Worm (Caenorhabditis elegans) whole organism, young adult: ENCODE data around the gene stdh-1.

Experiments used
- B0035.1 ChIP-seq: sonication (generic microtip); optimal IDR thresholded peaks from 2 replicates; lab custom pipeline; 2016; ENCODE audit warnings: missing genetic modification characterization, mild to moderate bottlenecking, missing compliant biosample characterization, missing genotype, missing genetic modification reagents
- B0261.1 ChIP-seq: sonication (generic microtip); optimal IDR thresholded peaks from 2 replicates; lab custom pipeline; 2016; ENCODE audit warnings: mild to moderate bottlenecking, missing genetic modification characterization, moderate library complexity, missing compliant biosample characterization
- F10E7.11 ChIP-seq: sonication (generic microtip); optimal IDR thresholded peaks from 2 replicates; lab custom pipeline; 2017; ENCODE audit warnings: mild to moderate bottlenecking, missing genetic modification characterization, moderate library complexity, missing compliant biosample characterization
- F33H1.4 ChIP-seq: fragments of 200-800 bp; sonication (Bioruptor generic); IDR thresholded peaks from 2 replicates; pipeline ENCODE4 v1.3.6; 2022; ENCODE audit warnings: missing genetic modification reagents, missing genetic modification characterization, missing compliant biosample characterization
- F39B2.1 ChIP-seq: fragments of 200-800 bp; sonication (Bioruptor generic); IDR thresholded peaks from 2 replicates; pipeline ENCODE4 v1.3.6; 2022; ENCODE audit warnings: missing genetic modification reagents, missing genetic modification characterization, missing compliant biosample characterization
- F57C9.4 ChIP-seq: sonication (generic microtip); optimal IDR thresholded peaks from 2 replicates; lab custom pipeline; 2017; ENCODE audit warnings: mild to moderate bottlenecking, missing genetic modification characterization, missing compliant biosample characterization
- K11D2.4 ChIP-seq: fragments of 200-800 bp; sonication (Bioruptor generic); IDR thresholded peaks from 2 replicates; pipeline ENCODE4 v1.3.6; 2022; ENCODE audit warnings: missing genetic modification reagents, missing genetic modification characterization, missing compliant biosample characterization
- K12H6.12 ChIP-seq: fragments of 200-800 bp; sonication (Bioruptor generic); optimal IDR thresholded peaks from 2 replicates; lab custom pipeline; 2018; ENCODE audit warnings: mild to moderate bottlenecking, missing genetic modification characterization, missing compliant biosample characterization
- T07F8.4 ChIP-seq: sonication (generic microtip); optimal IDR thresholded peaks from 2 replicates; lab custom pipeline; 2016; ENCODE audit warnings: mild to moderate bottlenecking, missing genetic modification characterization, moderate library complexity, missing compliant biosample characterization
- Y53F4B.3 ChIP-seq: fragments of 200-800 bp; sonication (Bioruptor generic); IDR thresholded peaks from 2 replicates; pipeline ENCODE4 v1.3.6; 2022; ENCODE audit warnings: missing genetic modification reagents, missing genetic modification characterization, missing compliant biosample characterization
- Y67H2A.10 ChIP-seq: fragments of 200-800 bp; sonication (Bioruptor generic); conservative IDR thresholded peaks from 2 replicates; pipeline ENCODE4 v1.3.6; 2022; ENCODE audit warnings: missing genetic modification reagents, missing genetic modification characterization, missing compliant biosample characterization
- Y79H2A.3 ChIP-seq: fragments of 200-800 bp; sonication (Bioruptor generic); conservative IDR thresholded peaks from 2 replicates; pipeline ENCODE4 v1.3.6; 2022; ENCODE audit warnings: missing genetic modification reagents, missing genetic modification characterization, missing compliant biosample characterization
- ama-1 ChIP-seq, 3 experiments: fragments of 150-350 bp in 1 of 3; sonication (generic microtip) in 2 of 3; optimal IDR thresholded peaks; 2 replicates each; lab custom pipeline; 2014 to 2018; ENCODE audit warnings: missing biosample characterization in 2 of 3, missing genetic modification characterization in 2 of 3, missing genetic modification reagents in 2 of 3
- aptf-3 ChIP-seq: fragments of 200-800 bp; sonication (Bioruptor generic); IDR thresholded peaks from 2 replicates; pipeline ENCODE4 v1.3.6; 2022; ENCODE audit warnings: missing genetic modification characterization, missing compliant biosample characterization
- cebp-1 ChIP-seq, 2 experiments: fragments of 200-800 bp in 1 of 2; sonication (Bioruptor generic) in 1 of 2; sonication (generic microtip) in 1 of 2; IDR thresholded peaks in 1 of 2; optimal IDR thresholded peaks in 1 of 2; 2 replicates each; pipeline versions ENCODE4 v1.3.6 to Lab custom; 2017 to 2022; ENCODE audit warnings: missing compliant biosample characterization in 2 of 2, missing genetic modification characterization in 2 of 2, mild to moderate bottlenecking in 1 of 2, missing genetic modification reagents in 1 of 2, moderate library complexity in 1 of 2
- ceh-27 ChIP-seq: fragments of 200-800 bp; sonication (Bioruptor generic); optimal IDR thresholded peaks from 2 replicates; lab custom pipeline; 2018; ENCODE audit warnings: mild to moderate bottlenecking, missing genetic modification characterization, moderate library complexity, missing compliant biosample characterization
- ceh-58 ChIP-seq: fragments of 200-800 bp; sonication (Bioruptor generic); IDR thresholded peaks from 2 replicates; pipeline ENCODE4 v1.3.6; 2022; ENCODE audit warnings: missing genetic modification characterization, missing compliant biosample characterization
- ceh-91 ChIP-seq: fragments of 200-800 bp; sonication (Bioruptor generic); IDR thresholded peaks from 2 replicates; pipeline ENCODE4 v1.3.6; 2022; ENCODE audit warnings: missing genetic modification reagents, missing genetic modification characterization, missing compliant biosample characterization
- chd-7 ChIP-seq: sonication (generic microtip); optimal IDR thresholded peaks from 2 replicates; lab custom pipeline; 2016; ENCODE audit warnings: mild to moderate bottlenecking, missing genetic modification characterization, moderate library complexity, missing compliant biosample characterization
- dpff-1 ChIP-seq: sonication (generic microtip); optimal IDR thresholded peaks from 2 replicates; lab custom pipeline; 2017; ENCODE audit warnings: mild to moderate bottlenecking, missing genetic modification characterization, missing compliant biosample characterization
- egl-44 ChIP-seq: fragments of 200-800 bp; sonication (Bioruptor generic); IDR thresholded peaks from 2 replicates; pipeline ENCODE4 v1.3.6; 2022; ENCODE audit warnings: missing genetic modification reagents, missing genetic modification characterization, missing compliant biosample characterization
- ets-4 ChIP-seq: fragments of 200-800 bp; sonication (Bioruptor generic); optimal IDR thresholded peaks from 2 replicates; lab custom pipeline; 2018; ENCODE audit warnings: mild to moderate bottlenecking, missing genetic modification characterization, missing compliant biosample characterization
- hrde-1 ChIP-seq: sonication (generic microtip); optimal IDR thresholded peaks from 2 replicates; lab custom pipeline; 2016; ENCODE audit warnings: missing genetic modification characterization, mild to moderate bottlenecking, missing compliant biosample characterization, moderate library complexity, missing genotype, missing genetic modification reagents, borderline replicate concordance
- let-526 ChIP-seq: fragments of 200-800 bp; sonication (Bioruptor generic); IDR thresholded peaks from 2 replicates; pipeline ENCODE4 v1.3.6; 2022; ENCODE audit warnings: missing genetic modification reagents, missing genetic modification characterization, missing compliant biosample characterization
- let-607 ChIP-seq, 2 experiments: fragments of 200-800 bp in 1 of 2; sonication (Bioruptor generic) in 1 of 2; sonication (generic microtip) in 1 of 2; optimal IDR thresholded peaks; 2 replicates each; lab custom pipeline; 2016 to 2018; ENCODE audit warnings: mild to moderate bottlenecking in 2 of 2, missing compliant biosample characterization in 2 of 2, missing genetic modification characterization in 2 of 2, moderate library complexity in 2 of 2, missing genotype in 1 of 2
- madf-10 ChIP-seq: sonication (generic microtip); optimal IDR thresholded peaks from 2 replicates; lab custom pipeline; 2016; ENCODE audit warnings: mild to moderate bottlenecking, missing genetic modification characterization, missing compliant biosample characterization
- madf-3 ChIP-seq: fragments of 200-800 bp; sonication (Bioruptor generic); IDR thresholded peaks from 2 replicates; pipeline ENCODE4 v1.3.6; 2022; ENCODE audit warnings: missing genetic modification reagents, missing genetic modification characterization, missing compliant biosample characterization
- mes-4 ChIP-seq: sonication (generic microtip); optimal IDR thresholded peaks from 2 replicates; lab custom pipeline; 2016; ENCODE audit warnings: missing genotype, missing genetic modification characterization, missing compliant biosample characterization
- mxl-1 ChIP-seq: sonication (generic microtip); optimal IDR thresholded peaks from 2 replicates; lab custom pipeline; 2016; ENCODE audit warnings: missing genetic modification characterization, missing compliant biosample characterization
- nfyb-1 ChIP-seq: fragments of 200-800 bp; sonication (Bioruptor generic); IDR thresholded peaks from 2 replicates; pipeline ENCODE4 v1.3.6; 2022; ENCODE audit warnings: missing genetic modification reagents, missing genetic modification characterization, missing compliant biosample characterization
- pha-4 ChIP-seq: fragments of 150-350 bp; sonication (generic microtip); optimal IDR thresholded peaks from 2 replicates; lab custom pipeline; 2014; ENCODE audit warnings: missing biosample characterization, missing genetic modification reagents, missing genetic modification characterization
- rcor-1 ChIP-seq: fragments of 200-800 bp; sonication (Bioruptor generic); IDR thresholded peaks from 2 replicates; pipeline ENCODE4 v1.3.6; 2022; ENCODE audit warnings: missing genetic modification reagents, missing genetic modification characterization, missing compliant biosample characterization
- snpc-1.1 ChIP-seq: sonication (generic microtip); optimal IDR thresholded peaks from 2 replicates; lab custom pipeline; 2017; ENCODE audit warnings: missing genetic modification characterization, mild to moderate bottlenecking, missing compliant biosample characterization, antibody characterized with exemption, moderate library complexity, missing genotype, missing genetic modification reagents; ENCODE audit not compliant: insufficient read depth
- somi-1 ChIP-seq: fragments of 200-800 bp; sonication (Bioruptor generic); optimal IDR thresholded peaks from 2 replicates; lab custom pipeline; 2018; ENCODE audit warnings: mild to moderate bottlenecking, missing genetic modification characterization, missing compliant biosample characterization
- sptf-2 ChIP-seq: fragments of 200-800 bp; sonication (Bioruptor generic); optimal IDR thresholded peaks from 2 replicates; lab custom pipeline; 2018; ENCODE audit warnings: mild to moderate bottlenecking, missing genetic modification characterization, missing compliant biosample characterization
- tbp1 ChIP-seq: fragments of 200-800 bp; sonication (Bioruptor generic); optimal IDR thresholded peaks from 2 replicates; lab custom pipeline; 2018; ENCODE audit warnings: mild to moderate bottlenecking, missing genetic modification characterization, missing compliant biosample characterization
- tlf-1 ChIP-seq: fragments of 200-800 bp; sonication (Bioruptor generic); optimal IDR thresholded peaks from 2 replicates; lab custom pipeline; 2018; ENCODE audit warnings: mild to moderate bottlenecking, missing genetic modification characterization, missing compliant biosample characterization
- unc-62 ChIP-seq: fragments of 150-350 bp; optimal IDR thresholded peaks from 2 replicates; lab custom pipeline; 2014; ENCODE audit warnings: missing biosample characterization, missing genetic modification reagents, missing genetic modification characterization
- zfh-2 ChIP-seq: fragments of 200-800 bp; sonication (Bioruptor generic); conservative IDR thresholded peaks from 2 replicates; pipeline ENCODE4 v1.3.6; 2022; ENCODE audit warnings: missing genetic modification reagents, missing genetic modification characterization, missing compliant biosample characterization
- zim-3 ChIP-seq: sonication (generic microtip); optimal IDR thresholded peaks from 2 replicates; lab custom pipeline; 2017; ENCODE audit warnings: mild to moderate bottlenecking, missing genetic modification characterization, moderate library complexity, missing compliant biosample characterization
- ztf-18 ChIP-seq: sonication (generic microtip); optimal IDR thresholded peaks from 2 replicates; lab custom pipeline; 2016; ENCODE audit warnings: missing genotype, mild to moderate bottlenecking, missing genetic modification characterization, missing compliant biosample characterization

The stdh-1 gene

ce11 chrV:13909400-13909799, 3.1 kb downstream of the stdh-1 start, which contains the start of gene C06B3.7 (continued):
- TF ChIP-seq Y79H2A.3 (GFP tag; lab: Robert Waterston, UW), result no peak
- TF ChIP-seq let-607 (tag; optimal IDR thresholded peaks at IDR 0.05; lab: Kevin White, UChicago), result peak in 1 of 2 experiments; percentile 47
- no peak for TF ChIP-seq ceh-91 (GFP tag; lab: Robert Waterston, UW)
- TF ChIP-seq mxl-1, result no peak
- TF ChIP-seq cebp-1 (GFP tag; IDR thresholded peaks at IDR 0.05; lab: Robert Waterston, UW), result peak; percentile 98
- peak; percentile 99 for TF ChIP-seq cebp-1 (tag; optimal IDR thresholded peaks at IDR 0.05; lab: Kevin White, UChicago)
- no peak for TF ChIP-seq snpc-1.1 (tag; lab: Kevin White, UChicago)
- TF ChIP-seq madf-10 (tag; lab: Kevin White, UChicago), result peak; percentile 72
- TF ChIP-seq ets-4 (GFP tag; lab: Kevin White, UChicago), result no peak
- TF ChIP-seq let-526 (GFP tag; lab: Robert Waterston, UW), result peak; percentile 81
- TF ChIP-seq mes-4 (tag; lab: Kevin White, UChicago), result no peak
- peak; percentile 46; the same call in 1 of the 2 replicates for TF ChIP-seq nfyb-1
- TF ChIP-seq Y53F4B.3 (GFP tag; lab: Robert Waterston, UW), result no peak
- TF ChIP-seq aptf-3 (GFP tag; lab: Robert Waterston, UW), result no peak
- TF ChIP-seq chd-7 (tag; lab: Kevin White, UChicago), result no peak
- TF ChIP-seq B0261.1 (tag; lab: Kevin White, UChicago), result no peak
- no peak for TF ChIP-seq zfh-2 (GFP tag; lab: Robert Waterston, UW)
- 0 out of 2 replicates have a peak, but pooled peaks have one; percentile 8 for TF ChIP-seq rcor-1 (GFP tag; lab: Robert Waterston, UW)
- TF ChIP-seq pha-4, result peak; percentile 91
- peak; percentile 59 for TF ChIP-seq tlf-1 (GFP tag; lab: Kevin White, UChicago)
- TF ChIP-seq F57C9.4 (tag; lab: Kevin White, UChicago), result no peak
- TF ChIP-seq ceh-58 (GFP tag; lab: Robert Waterston, UW), result no peak
- no peak for TF ChIP-seq F39B2.1 (GFP tag; lab: Robert Waterston, UW)
- TF ChIP-seq K12H6.12 (tag; lab: Kevin White, UChicago), result peak; percentile 65
- TF ChIP-seq unc-62 (GFP tag; lab: Kevin White, UChicago), result peak; percentile 62
- TF ChIP-seq Y67H2A.10 (GFP tag; lab: Robert Waterston, UW), result no peak
- no peak for TF ChIP-seq T07F8.4
- TF ChIP-seq K11D2.4 (GFP tag; lab: Robert Waterston, UW), result peak; percentile 45; the same call in 1 of the 2 replicates
- TF ChIP-seq hrde-1, result no peak
- no peak for TF ChIP-seq ztf-18
- no peak for TF ChIP-seq dpff-1
- no peak for TF ChIP-seq ama-1 (optimal IDR thresholded peaks at IDR 0.05; lab: Kevin White, UChicago)
- no peak for TF ChIP-seq ama-1 (GFP tag; optimal IDR thresholded peaks at IDR 0.05; lab: Kevin White, UChicago)
- 0 out of 2 replicates have a peak, but pooled peaks have one; percentile 2 for TF ChIP-seq madf-3 (GFP tag; lab: Robert Waterston, UW)
- TF ChIP-seq F10E7.11 (tag; lab: Kevin White, UChicago), result no peak
- TF ChIP-seq tbp1 (GFP tag; lab: Kevin White, UChicago), result peak; percentile 55
- no peak for TF ChIP-seq F33H1.4 (GFP tag; lab: Robert Waterston, UW)
- TF ChIP-seq ceh-27, result peak; percentile 4
- TF ChIP-seq B0035.1, result no peak
- TF ChIP-seq somi-1 (GFP tag; lab: Kevin White, UChicago), result peak; percentile 53
- no peak for TF ChIP-seq sptf-2 (GFP tag; lab: Kevin White, UChicago)
- TF ChIP-seq egl-44 (GFP tag; lab: Robert Waterston, UW), result peak; percentile 37; the same call in 1 of the 2 replicates
- no peak for TF ChIP-seq zim-3
